Fruit fly (Drosophila melanogaster) whole organism, embryonic: ENCODE measurements around the gene CG44303.
A peak's percentile ranks its signal among the peaks of the same experiment; 100 is the strongest.

ENCODE experiments used
- CG10147 ChIP-seq: fragments of 200-800 bp; sonication (Bioruptor generic); optimal IDR thresholded peaks from 2 replicates; lab custom pipeline; 2019; ENCODE audit warnings: missing biosample characterization, mild to moderate bottlenecking, missing genetic modification characterization, moderate library complexity
- CG10654 ChIP-seq: fragments of 200-800 bp; sonication (Bioruptor generic); optimal IDR thresholded peaks from 2 replicates; lab custom pipeline; 2016; ENCODE audit warnings: missing biosample characterization, missing genetic modification characterization
- CG10959 ChIP-seq: fragments of 200-800 bp; sonication (Bioruptor generic); IDR thresholded peaks from 2 replicates; pipeline ENCODE4 v1.3.6; 2022; ENCODE audit warnings: missing biosample characterization, missing genetic modification characterization
- CG12659 ChIP-seq: fragments of 200-800 bp; sonication (Bioruptor generic); optimal IDR thresholded peaks from 3 replicates; lab custom pipeline; 2017; ENCODE audit warnings: mild to moderate bottlenecking, missing biosample characterization, missing genetic modification reagents, missing genetic modification characterization
- CG13296 ChIP-seq: fragments of 200-800 bp; sonication (Bioruptor generic); optimal IDR thresholded peaks from 3 replicates; lab custom pipeline; 2018; ENCODE audit warnings: missing biosample characterization, mild to moderate bottlenecking, missing genetic modification characterization
- CG14050 ChIP-seq: fragments of 200-800 bp; sonication (Bioruptor generic); IDR thresholded peaks from 3 replicates; pipeline ENCODE4 v1.3.6; 2022; ENCODE audit warnings: missing biosample characterization, missing genetic modification characterization
- CG14441 ChIP-seq: fragments of 200-800 bp; sonication (Bioruptor generic); IDR thresholded peaks from 2 replicates; pipeline ENCODE4 v1.3.6; 2022; ENCODE audit warnings: missing biosample characterization, missing genetic modification characterization
- CG14965 ChIP-seq: fragments of 200-800 bp; sonication (Bioruptor generic); optimal IDR thresholded peaks from 2 replicates; lab custom pipeline; 2016; ENCODE audit warnings: missing biosample characterization, missing genetic modification characterization, borderline replicate concordance
- CG1603 ChIP-seq: fragments of 200-800 bp; sonication (Bioruptor generic); optimal IDR thresholded peaks from 2 replicates; lab custom pipeline; 2019; ENCODE audit warnings: missing biosample characterization, mild to moderate bottlenecking, missing genetic modification characterization, moderate library complexity
- CG16863 ChIP-seq: fragments of 200-800 bp; sonication (Bioruptor generic); optimal IDR thresholded peaks from 3 replicates; lab custom pipeline; 2016; ENCODE audit warnings: missing biosample characterization, missing genetic modification characterization
- CG1792 ChIP-seq: fragments of 200-800 bp; sonication (Bioruptor generic); optimal IDR thresholded peaks from 2 replicates; lab custom pipeline; 2016; ENCODE audit warnings: missing biosample characterization, missing genetic modification characterization
- CG18011 ChIP-seq: fragments of 200-800 bp; sonication (Bioruptor generic); optimal IDR thresholded peaks from 2 replicates; lab custom pipeline; 2017; ENCODE audit warnings: missing biosample characterization, missing genetic modification characterization, mild to moderate bottlenecking, moderate library complexity, missing genotype
- CG18476 ChIP-seq: fragments of 200-800 bp; sonication (Bioruptor generic); optimal IDR thresholded peaks from 2 replicates; lab custom pipeline; 2016; ENCODE audit warnings: missing biosample characterization, mild to moderate bottlenecking, missing genetic modification characterization
- CG2202 ChIP-seq: fragments of 200-800 bp; sonication (Bioruptor generic); optimal IDR thresholded peaks from 2 replicates; lab custom pipeline; 2018; ENCODE audit warnings: missing biosample characterization, mild to moderate bottlenecking, missing genetic modification characterization
- CG2678 ChIP-seq: fragments of 200-800 bp; sonication (Bioruptor generic); optimal IDR thresholded peaks from 3 replicates; lab custom pipeline; 2019; ENCODE audit warnings: missing biosample characterization, mild to moderate bottlenecking, missing genetic modification characterization, moderate library complexity
- CG2889 ChIP-seq: fragments of 200-800 bp; sonication (Bioruptor generic); IDR thresholded peaks from 3 replicates; pipeline ENCODE4 v1.3.6; 2022; ENCODE audit warnings: missing biosample characterization, missing genetic modification characterization
- CG30403 ChIP-seq: fragments of 200-800 bp; sonication (Bioruptor generic); optimal IDR thresholded peaks from 3 replicates; lab custom pipeline; 2016; ENCODE audit warnings: missing biosample characterization, missing genetic modification characterization
- CG3163 ChIP-seq: fragments of 200-800 bp; sonication (Bioruptor generic); optimal IDR thresholded peaks from 3 replicates; lab custom pipeline; 2016; ENCODE audit warnings: missing biosample characterization, missing genetic modification characterization
- CG3726 ChIP-seq: fragments of 200-800 bp; sonication (Bioruptor generic); IDR thresholded peaks from 3 replicates; pipeline ENCODE4, ENCODE4 v1.3.6; 2022; ENCODE audit warnings: missing biosample characterization, missing genetic modification characterization
- CG4707 ChIP-seq: fragments of 200-800 bp; sonication (Bioruptor generic); optimal IDR thresholded peaks from 2 replicates; lab custom pipeline; 2018; ENCODE audit warnings: missing biosample characterization, mild to moderate bottlenecking, missing genetic modification characterization, moderate library complexity
- CG5180 ChIP-seq: fragments of 200-800 bp; sonication (Bioruptor generic); optimal IDR thresholded peaks from 3 replicates; lab custom pipeline; 2017; ENCODE audit warnings: missing biosample characterization, missing genetic modification characterization, mild to moderate bottlenecking, moderate library complexity, missing genetic modification reagents
- CG7786 ChIP-seq: fragments of 200-800 bp; sonication (Bioruptor generic); optimal IDR thresholded peaks from 2 replicates; lab custom pipeline; 2016; ENCODE audit warnings: missing biosample characterization, missing genetic modification characterization
- CG7987 ChIP-seq: fragments of 200-800 bp; sonication (Bioruptor generic); optimal IDR thresholded peaks from 2 replicates; lab custom pipeline; 2018; ENCODE audit warnings: missing biosample characterization, mild to moderate bottlenecking, missing genetic modification characterization, moderate library complexity
- CG8478 ChIP-seq: fragments of >200 bp; optimal IDR thresholded peaks from 2 replicates; lab custom pipeline; 2018
- CG8765 ChIP-seq: fragments of 200-800 bp; sonication (Bioruptor generic); IDR thresholded peaks from 2 replicates; pipeline ENCODE4 v1.3.6; 2022; ENCODE audit warnings: missing biosample characterization, missing genetic modification characterization
- CG9609 ChIP-seq: fragments of 200-800 bp; sonication (Bioruptor generic); optimal IDR thresholded peaks from 3 replicates; lab custom pipeline; 2016; ENCODE audit warnings: missing biosample characterization, missing genetic modification characterization
- D19B ChIP-seq: fragments of 200-800 bp; sonication (Bioruptor generic); optimal IDR thresholded peaks from 2 replicates; lab custom pipeline; 2017; ENCODE audit warnings: missing biosample characterization, mild to moderate bottlenecking, missing genetic modification characterization
- E2f2 ChIP-seq: fragments of 200-800 bp; sonication (Bioruptor generic); IDR thresholded peaks from 2 replicates; pipeline ENCODE4 v1.3.6; 2022; ENCODE audit warnings: missing biosample characterization, missing genetic modification characterization
- Eip74EF ChIP-seq, 2 experiments: fragments of 200-800 bp in 1 of 2; fragments of >200 bp in 1 of 2; sonication (Bioruptor generic) in 1 of 2; optimal IDR thresholded peaks; 2 replicates each; lab custom pipeline; 2017 to 2019; ENCODE audit warnings: missing biosample characterization in 2 of 2, missing genetic modification characterization in 2 of 2, mild to moderate bottlenecking in 1 of 2, moderate library complexity in 1 of 2
- Ets65A ChIP-seq: fragments of 200-800 bp; sonication (Bioruptor generic); peaks from one replicate; lab custom pipeline; 2016; ENCODE audit warnings: missing biosample characterization, missing genetic modification characterization
- Hr3 ChIP-seq: fragments of 200-800 bp; sonication (Bioruptor generic); optimal IDR thresholded peaks from 3 replicates; lab custom pipeline; 2016; ENCODE audit warnings: missing biosample characterization, missing genetic modification characterization
- MTF-1 ChIP-seq: fragments of 200-800 bp; sonication (Bioruptor generic); optimal IDR thresholded peaks from 2 replicates; lab custom pipeline; 2018; ENCODE audit warnings: missing biosample characterization, mild to moderate bottlenecking, missing genetic modification characterization, borderline replicate concordance
- Poxn ChIP-seq: fragments of 200-800 bp; sonication (Bioruptor generic); IDR thresholded peaks from 2 replicates; pipeline ENCODE4 v1.3.6; 2022; ENCODE audit warnings: missing biosample characterization, missing genetic modification characterization
- Rfx ChIP-seq: fragments of 200-800 bp; sonication (Bioruptor generic); IDR thresholded peaks from 2 replicates; pipeline ENCODE4 v1.3.6; 2022; ENCODE audit warnings: missing biosample characterization, missing genetic modification characterization
- Sox102F ChIP-seq: fragments of 200-800 bp; sonication (Bioruptor generic); optimal IDR thresholded peaks from 2 replicates; lab custom pipeline; 2018; ENCODE audit warnings: missing biosample characterization, mild to moderate bottlenecking, missing genetic modification characterization, moderate library complexity
- corto ChIP-seq: fragments of 200-800 bp; sonication (Bioruptor generic); optimal IDR thresholded peaks from 2 replicates; lab custom pipeline; 2016; ENCODE audit warnings: missing biosample characterization, mild to moderate bottlenecking, missing genetic modification characterization, moderate library complexity
- disco-r ChIP-seq: fragments of 200-800 bp; sonication (Bioruptor generic); optimal IDR thresholded peaks from 2 replicates; lab custom pipeline; 2016; ENCODE audit warnings: missing biosample characterization, missing genetic modification characterization
- dmrt11E ChIP-seq: fragments of 200-800 bp; sonication (Bioruptor generic); optimal IDR thresholded peaks from 3 replicates; lab custom pipeline; 2018; ENCODE audit warnings: missing biosample characterization, mild to moderate bottlenecking, missing genetic modification characterization, moderate library complexity
- eve ChIP-seq, 2 experiments: fragments of >200 bp; optimal IDR thresholded peaks; 2 replicates each; lab custom pipeline; 2017; ENCODE audit warnings: missing biosample characterization in 2 of 2, missing genetic modification characterization in 2 of 2
- fd96Cb ChIP-seq: fragments of 200-800 bp; sonication (Bioruptor generic); optimal IDR thresholded peaks from 2 replicates; lab custom pipeline; 2018; ENCODE audit warnings: missing biosample characterization, mild to moderate bottlenecking, missing genetic modification characterization, moderate library complexity
- gce ChIP-seq: fragments of 200-800 bp; sonication (Bioruptor generic); IDR thresholded peaks from 3 replicates; pipeline ENCODE4 v1.3.6; 2022; ENCODE audit warnings: missing biosample characterization, missing genetic modification characterization
- inv ChIP-seq: fragments of 200-800 bp; sonication (Bioruptor generic); IDR thresholded peaks from 2 replicates; pipeline ENCODE4 v1.3.6; 2022; ENCODE audit warnings: missing biosample characterization, missing genetic modification characterization; ENCODE audit not compliant: partially characterized antibody
- mam ChIP-seq: fragments of 200-800 bp; sonication (Bioruptor generic); optimal IDR thresholded peaks from 3 replicates; lab custom pipeline; 2016; ENCODE audit warnings: missing biosample characterization, missing genetic modification characterization
- oc ChIP-seq: fragments of 200-800 bp; sonication (Bioruptor generic); optimal IDR thresholded peaks from 2 replicates; lab custom pipeline; 2018; ENCODE audit warnings: missing biosample characterization, mild to moderate bottlenecking, missing genetic modification characterization, moderate library complexity
- sens-2 ChIP-seq: fragments of 200-800 bp; sonication (Bioruptor generic); IDR thresholded peaks from 2 replicates; pipeline ENCODE4 v1.3.6; 2022; ENCODE audit warnings: missing biosample characterization, missing genetic modification characterization
- slp2 ChIP-seq: fragments of 200-800 bp; sonication (Bioruptor generic); optimal IDR thresholded peaks from 2 replicates; lab custom pipeline; 2016; ENCODE audit warnings: missing biosample characterization, missing genetic modification characterization
- sqz ChIP-seq: fragments of 200-800 bp; sonication (Bioruptor generic); optimal IDR thresholded peaks from 3 replicates; lab custom pipeline; 2018; ENCODE audit warnings: missing biosample characterization, mild to moderate bottlenecking, missing genetic modification characterization
- tin ChIP-seq: fragments of 200-800 bp; sonication (Bioruptor generic); optimal IDR thresholded peaks from 3 replicates; lab custom pipeline; 2016; ENCODE audit warnings: missing biosample characterization, missing genetic modification characterization
- twi ChIP-seq: fragments of 200-800 bp; optimal IDR thresholded peaks from 2 replicates; lab custom pipeline; 2019; ENCODE audit warnings: missing biosample characterization, mild to moderate bottlenecking, missing genetic modification characterization, moderate library complexity
- unpg ChIP-seq: fragments of 200-800 bp; sonication (Bioruptor generic); optimal IDR thresholded peaks from 3 replicates; lab custom pipeline; 2018; ENCODE audit warnings: missing biosample characterization, mild to moderate bottlenecking, missing genetic modification characterization, moderate library complexity

The CG44303 gene

DNA sequence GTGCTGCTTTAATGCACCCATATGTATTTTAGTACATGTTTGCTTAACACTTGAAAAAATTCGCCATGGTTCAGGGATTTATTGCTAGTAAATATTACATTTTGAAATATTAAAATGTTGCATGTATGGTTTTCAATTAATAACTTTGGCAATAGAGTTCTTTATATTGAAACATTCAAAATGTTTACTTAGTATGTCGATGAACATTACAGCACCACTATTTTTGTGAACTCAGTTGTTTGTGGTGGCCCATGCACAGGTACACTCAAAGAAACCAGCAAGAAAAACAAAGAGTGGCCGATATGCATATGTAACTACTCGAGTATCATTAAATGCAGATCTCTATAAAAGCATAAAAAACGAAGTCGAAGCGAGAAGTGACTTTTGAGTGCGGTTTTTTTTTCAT, 14.8 kb upstream of the CG44303 start (continued):
- TF ChIP-seq CG10147 (GFP tag; lab: Kevin White, UChicago) (peak; percentile 18), CG18476 (peak; percentile 67), CG9609 (peak; percentile 44), CG14050 (GFP tag; lab: Robert Waterston, UW) (peak; percentile 54), CG30403 (GFP tag; lab: Kevin White, UChicago) (peak; percentile 68), CG7786 (GFP tag; lab: Kevin White, UChicago) (peak; percentile 23), mam (GFP tag; lab: Kevin White, UChicago) (peak; percentile 30), sens-2 (peak; percentile 39; the same call in 1 of the 2 replicates), CG8765 (GFP tag; lab: Robert Waterston, UW) (no peak), CG10654 (GFP tag; lab: Kevin White, UChicago) (peak; percentile 47), Rfx (GFP tag; lab: Robert Waterston, UW) (peak; percentile 29; the same call in 1 of the 2 replicates), Eip74EF (GFP tag; optimal IDR thresholded peaks at IDR 0.05; lab: Kevin White, UChicago) (peak in 1 of 2 experiments; percentile 64), CG5180 (GFP tag; lab: Kevin White, UChicago) (peak; percentile 66), Sox102F (GFP tag; lab: Kevin White, UChicago) (peak; percentile 87), eve (GFP tag; optimal IDR thresholded peaks at IDR 0.05; lab: Kevin White, UChicago) (peak in 1 of 2 experiments; percentile 84), CG1603 (tag; lab: Kevin White, UChicago) (peak; percentile 64), CG13296 (GFP tag; lab: Kevin White, UChicago) (peak; percentile 17), CG14441 (GFP tag; lab: Robert Waterston, UW) (peak; percentile 84), Hr3 (GFP tag; lab: Kevin White, UChicago) (peak; percentile 32), CG10959 (GFP tag; lab: Robert Waterston, UW) (peak; percentile 66), E2f2 (GFP tag; lab: Robert Waterston, UW) (peak; percentile 45; the same call in 1 of the 2 replicates), CG3163 (GFP tag; lab: Kevin White, UChicago) (no peak), MTF-1 (GFP tag; lab: Kevin White, UChicago) (peak; percentile 29), CG2678 (tag; lab: Kevin White, UChicago) (peak; percentile 76), Ets65A (GFP tag; lab: Kevin White, UChicago) (peak; percentile 88), CG16863 (GFP tag; lab: Kevin White, UChicago) (peak; percentile 40), CG2202 (tag; lab: Kevin White, UChicago) (peak; percentile 45), CG3726 (GFP tag; lab: Robert Waterston, UW) (0 out of 3 replicates have a peak, but pooled peaks have one; percentile 61), slp2 (peak; percentile 62), tin (GFP tag; lab: Kevin White, UChicago) (peak; percentile 30), corto (GFP tag; lab: Kevin White, UChicago) (no peak), Poxn (GFP tag; lab: Robert Waterston, UW) (no peak), disco-r (GFP tag; lab: Kevin White, UChicago) (no peak), twi (tag; lab: Kevin White, UChicago) (peak; percentile 49), CG2889 (GFP tag; lab: Robert Waterston, UW) (no peak), gce (GFP tag; lab: Robert Waterston, UW) (0 out of 3 replicates have a peak, but pooled peaks have one; percentile 56), CG18011 (GFP tag; lab: Kevin White, UChicago) (no peak), dmrt11E (tag; lab: Kevin White, UChicago) (peak; percentile 76), CG8478 (no peak), D19B (GFP tag; lab: Kevin White, UChicago) (no peak), fd96Cb (tag; lab: Kevin White, UChicago) (peak; percentile 81), CG1792 (GFP tag; lab: Kevin White, UChicago) (no peak), CG4707 (GFP tag; lab: Kevin White, UChicago) (peak; percentile 52), oc (peak; percentile 71), CG7987 (GFP tag; lab: Kevin White, UChicago) (no peak), CG14965 (GFP tag; lab: Kevin White, UChicago) (no peak), unpg (GFP tag; lab: Kevin White, UChicago) (peak; percentile 72), sqz (no peak), CG12659 (GFP tag; lab: Kevin White, UChicago) (peak; percentile 56), inv (no peak)
